Worm (Caenorhabditis elegans) whole organism, L2 larva: Measurements from ENCODE around the gene F10E9.3.
A peak's percentile ranks its signal among the peaks of the same experiment; 100 is the strongest.

Source experiments
- R02D3.7 ChIP-seq: fragments of 150-350 bp; optimal IDR thresholded peaks from 2 replicates; lab custom pipeline; 2014; ENCODE audit warnings: missing biosample characterization, missing genetic modification characterization
- ZK546.5 ChIP-seq: sonication (generic microtip); optimal IDR thresholded peaks from 2 replicates; lab custom pipeline; 2017; ENCODE audit warnings: missing biosample characterization, missing genetic modification characterization
- aly-2 ChIP-seq: fragments of 150-350 bp; optimal IDR thresholded peaks from 2 replicates; lab custom pipeline; 2014; ENCODE audit warnings: missing biosample characterization, missing genetic modification characterization
- ama-1 ChIP-seq: fragments of 150-350 bp; optimal IDR thresholded peaks from 2 replicates; lab custom pipeline; 2018; ENCODE audit warnings: inconsistent platforms
- elt-3 ChIP-seq: sonication (generic microtip); optimal IDR thresholded peaks from 2 replicates; lab custom pipeline; 2017; ENCODE audit warnings: missing biosample characterization, missing genetic modification characterization
- lin-13 ChIP-seq: fragments of 150-350 bp; optimal IDR thresholded peaks from 2 replicates; lab custom pipeline; 2014; ENCODE audit warnings: missing biosample characterization, missing genetic modification reagents, missing genetic modification characterization
- nhr-10 ChIP-seq: sonication (generic microtip); optimal IDR thresholded peaks from 2 replicates; lab custom pipeline; 2017; ENCODE audit warnings: missing biosample characterization, missing genetic modification characterization
- nhr-11 ChIP-seq: fragments of 150-350 bp; optimal IDR thresholded peaks from 2 replicates; lab custom pipeline; 2014; ENCODE audit warnings: missing biosample characterization, missing genetic modification characterization
- nhr-129 ChIP-seq: fragments of 150-350 bp; optimal IDR thresholded peaks from 2 replicates; lab custom pipeline; 2014; ENCODE audit warnings: missing biosample characterization, missing genetic modification characterization
- nhr-237 ChIP-seq: fragments of 150-350 bp; optimal IDR thresholded peaks from 2 replicates; lab custom pipeline; 2014; ENCODE audit warnings: missing biosample characterization, missing genetic modification characterization
- nhr-77 ChIP-seq: fragments of 150-350 bp; optimal IDR thresholded peaks from 2 replicates; lab custom pipeline; 2014; ENCODE audit warnings: missing biosample characterization, missing genetic modification characterization
- snpc-4 ChIP-seq: fragments of 150-350 bp; optimal IDR thresholded peaks from 2 replicates; lab custom pipeline; 2014; ENCODE audit warnings: missing biosample characterization, missing genetic modification characterization

DNA sequence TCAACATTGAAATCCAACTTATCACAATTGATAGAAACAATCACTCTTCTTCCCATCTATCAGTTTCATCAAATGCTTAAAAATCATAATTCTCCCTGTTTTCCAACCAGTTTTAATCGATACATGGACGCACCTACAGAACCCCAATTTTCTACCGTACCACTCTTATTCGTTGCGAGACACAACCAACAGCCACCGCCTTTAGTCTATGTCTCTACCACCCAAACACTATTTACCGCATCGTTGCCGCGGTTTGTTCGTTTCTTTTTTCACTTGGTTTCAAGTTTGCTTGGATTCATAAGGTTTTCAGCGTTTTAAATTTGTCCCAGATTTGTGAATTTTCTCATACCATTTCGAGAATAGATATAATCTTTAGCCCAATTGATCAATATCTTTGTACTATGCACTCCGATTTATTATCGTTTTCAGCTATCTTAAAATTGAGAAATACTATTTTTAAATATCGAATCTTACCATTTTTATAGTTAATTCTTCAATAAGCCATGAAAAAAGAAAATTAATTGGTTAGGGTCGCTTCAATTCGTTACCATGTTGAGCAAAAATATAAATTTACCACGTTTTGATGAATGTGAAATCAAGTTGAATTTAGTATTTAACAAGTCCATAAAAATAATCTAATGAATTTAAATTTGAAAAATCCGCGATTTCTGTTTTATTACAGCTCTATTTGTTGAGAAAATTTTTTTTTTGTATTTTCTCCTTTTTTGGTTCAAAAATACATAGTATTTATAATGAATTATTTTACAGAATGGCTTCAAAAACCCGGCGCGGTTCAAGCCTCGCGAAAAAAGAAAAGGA is at the start of gene F10E9.3:
- peak; percentile 34 for TF ChIP-seq nhr-129 (tag; lab: Kevin White, UChicago)
- no peak for TF ChIP-seq ZK546.5
- no peak for TF ChIP-seq R02D3.7 (tag; lab: Kevin White, UChicago)
- TF ChIP-seq nhr-237 (tag; lab: Kevin White, UChicago), result no peak
- no peak for TF ChIP-seq aly-2 (tag; lab: Kevin White, UChicago)
- no peak for TF ChIP-seq lin-13
- no peak for TF ChIP-seq nhr-11
- TF ChIP-seq ama-1 (lab: Kevin White, UChicago), result no peak
- no peak for TF ChIP-seq nhr-77 (tag; lab: Kevin White, UChicago)
- no peak for TF ChIP-seq nhr-10 (tag; lab: Kevin White, UChicago)
- TF ChIP-seq elt-3, result no peak
- TF ChIP-seq snpc-4, result no peak
